Comparison of ENCODE assay signal across 1 fruit fly cellular context in genomic region chrX:21074329-21074708, dm6.
TF ChIP-seq lines count a peak whose summit lies in the region.

No protein-coding gene starts in this region.

TF ChIP-seq in whole organism, embryonic, 481 proteins besides CTCF, POLR2A, EP300 and RAD21 (continued from another document):
- no peak for TF ChIP-seq Side (GFP tag; optimal IDR thresholded peaks at IDR 0.05; lab: Kevin White, UChicago)
- no peak for TF ChIP-seq ap (GFP tag; IDR thresholded peaks at IDR 0.05; lab: Robert Waterston, UW)
- no peak for TF ChIP-seq Hr51 (GFP tag; optimal IDR thresholded peaks at IDR 0.05; lab: Kevin White, UChicago)
- TF ChIP-seq CG34422 (GFP tag; IDR thresholded peaks at IDR 0.05; lab: Robert Waterston, UW), result no peak
- TF ChIP-seq fd96Cb (tag; optimal IDR thresholded peaks at IDR 0.05; lab: Kevin White, UChicago), result no peak
- no peak for TF ChIP-seq CG2678 (tag; optimal IDR thresholded peaks at IDR 0.05; lab: Kevin White, UChicago)
- no peak for TF ChIP-seq HLH4C (GFP tag; IDR thresholded peaks at IDR 0.05; lab: Robert Waterston, UW; ENCODE audit: partially characterized antibody)
- TF ChIP-seq pfk (GFP tag; optimal IDR thresholded peaks at IDR 0.05; lab: Kevin White, UChicago), result no peak
- TF ChIP-seq CG6254 (GFP tag; optimal IDR thresholded peaks at IDR 0.05; lab: Kevin White, UChicago), result no peak
- peak; percentile 42 for TF ChIP-seq CG2120 (GFP tag; optimal IDR thresholded peaks at IDR 0.05; lab: Kevin White, UChicago)
- no peak for TF ChIP-seq nau (GFP tag; optimal IDR thresholded peaks at IDR 0.05; lab: Kevin White, UChicago)
- no peak for TF ChIP-seq knrl (GFP tag; IDR thresholded peaks at IDR 0.05; lab: Robert Waterston, UW; ENCODE audit: partially characterized antibody)
- TF ChIP-seq ftz-f1 (GFP tag; optimal IDR thresholded peaks at IDR 0.05; lab: Kevin White, UChicago), result no peak
- no peak for TF ChIP-seq repo (GFP tag; optimal IDR thresholded peaks at IDR 0.05; lab: Kevin White, UChicago)
- TF ChIP-seq hth (optimal IDR thresholded peaks at IDR 0.05; lab: Kevin White, UChicago), result no peak
- TF ChIP-seq ac (GFP tag; optimal IDR thresholded peaks at IDR 0.05; lab: Kevin White, UChicago), result no peak
- TF ChIP-seq HmgZ (tag; optimal IDR thresholded peaks at IDR 0.05; lab: Kevin White, UChicago), result no peak
- TF ChIP-seq H2.0 (GFP tag; IDR thresholded peaks at IDR 0.05; lab: Robert Waterston, UW), result no peak
- no peak for TF ChIP-seq CG8359 (GFP tag; optimal IDR thresholded peaks at IDR 0.05; lab: Kevin White, UChicago; ENCODE audit: borderline replicate concordance)
- TF ChIP-seq dati (GFP tag; IDR thresholded peaks at IDR 0.05; lab: Robert Waterston, UW), result no peak
- peak; percentile 27 for TF ChIP-seq CG7839 (tag; optimal IDR thresholded peaks at IDR 0.05; lab: Kevin White, UChicago)
- no peak for TF ChIP-seq croc (GFP tag; conservative IDR thresholded peaks at IDR 0.05; lab: Robert Waterston, UW)
- TF ChIP-seq Hr3 (GFP tag; optimal IDR thresholded peaks at IDR 0.05; lab: Kevin White, UChicago), result no peak
- TF ChIP-seq gem (tag; optimal IDR thresholded peaks at IDR 0.05; lab: Kevin White, UChicago), result peak; percentile 28
- TF ChIP-seq Lhr (GFP tag; optimal IDR thresholded peaks at IDR 0.05; lab: Kevin White, UChicago), result no peak
- no peak for TF ChIP-seq CG11398 (GFP tag; optimal IDR thresholded peaks at IDR 0.05; lab: Kevin White, UChicago)
- no peak for TF ChIP-seq CG16779 (GFP tag; IDR thresholded peaks at IDR 0.05; lab: Robert Waterston, UW)
- TF ChIP-seq CG10209 (GFP tag; optimal IDR thresholded peaks at IDR 0.05; lab: Kevin White, UChicago), result no peak
- TF ChIP-seq eve (GFP tag; optimal IDR thresholded peaks at IDR 0.05; lab: Kevin White, UChicago), result no peak
- TF ChIP-seq lov (optimal IDR thresholded peaks at IDR 0.05; lab: Kevin White, UChicago), result no peak
- TF ChIP-seq lov (GFP tag; IDR thresholded peaks at IDR 0.05; lab: Robert Waterston, UW), result no peak
- no peak for TF ChIP-seq chm (GFP tag; IDR thresholded peaks at IDR 0.05; lab: Robert Waterston, UW)
- TF ChIP-seq row (GFP tag; IDR thresholded peaks at IDR 0.05; lab: Robert Waterston, UW), result peak; percentile 37; the same call in 1 of the 3 replicates
- TF ChIP-seq CG18599 (GFP tag; optimal IDR thresholded peaks at IDR 0.05; lab: Kevin White, UChicago), result no peak
- no peak for TF ChIP-seq CG31388 (GFP tag; optimal IDR thresholded peaks at IDR 0.05; lab: Kevin White, UChicago)
- TF ChIP-seq CG15269 (tag; optimal IDR thresholded peaks at IDR 0.05; lab: Kevin White, UChicago), result no peak
- peak; percentile 19; the same call in 1 of the 2 replicates for TF ChIP-seq Ptx1 (GFP tag; IDR thresholded peaks at IDR 0.05; lab: Robert Waterston, UW)
- TF ChIP-seq Bteb2 (GFP tag; optimal IDR thresholded peaks at IDR 0.05; lab: Kevin White, UChicago), result no peak
- peak; percentile 21 for TF ChIP-seq slbo (GFP tag; IDR thresholded peaks at IDR 0.05; lab: Robert Waterston, UW)
- TF ChIP-seq ind (GFP tag; optimal IDR thresholded peaks at IDR 0.05; lab: Kevin White, UChicago), result no peak
- no peak for TF ChIP-seq CG10366 (GFP tag; IDR thresholded peaks at IDR 0.05; lab: Robert Waterston, UW)
- TF ChIP-seq hbn (GFP tag; IDR thresholded peaks at IDR 0.05; lab: Robert Waterston, UW; ENCODE audit: partially characterized antibody), result no peak
- TF ChIP-seq E2f1 (GFP tag; IDR thresholded peaks at IDR 0.05; lab: Robert Waterston, UW), result no peak
- no peak for TF ChIP-seq CG2202 (tag; optimal IDR thresholded peaks at IDR 0.05; lab: Kevin White, UChicago)
- TF ChIP-seq CG9797 (GFP tag; optimal IDR thresholded peaks at IDR 0.05; lab: Kevin White, UChicago), result no peak
- no peak for TF ChIP-seq jigr1 (GFP tag; IDR thresholded peaks at IDR 0.05; lab: Robert Waterston, UW)
- TF ChIP-seq gcm (GFP tag; optimal IDR thresholded peaks at IDR 0.05; lab: Kevin White, UChicago), result no peak
- TF ChIP-seq Dad (GFP tag; optimal IDR thresholded peaks at IDR 0.05; lab: Kevin White, UChicago), result no peak
- no peak for TF ChIP-seq CG4404 (GFP tag; IDR thresholded peaks at IDR 0.05; lab: Robert Waterston, UW)
- no peak for TF ChIP-seq Doc2 (GFP tag; IDR thresholded peaks at IDR 0.05; lab: Robert Waterston, UW)
- no peak for TF ChIP-seq Aef1 (GFP tag; IDR thresholded peaks at IDR 0.05; lab: Robert Waterston, UW)
- no peak for TF ChIP-seq CG1792 (GFP tag; optimal IDR thresholded peaks at IDR 0.05; lab: Kevin White, UChicago)
- TF ChIP-seq Sry-δ (GFP tag; optimal IDR thresholded peaks at IDR 0.05; lab: Kevin White, UChicago), result no peak
- no peak for TF ChIP-seq dpn (GFP tag; optimal IDR thresholded peaks at IDR 0.05; lab: Kevin White, UChicago)
- peak; percentile 26 for TF ChIP-seq Dip3 (GFP tag; optimal IDR thresholded peaks at IDR 0.05; lab: Kevin White, UChicago)
- TF ChIP-seq Rfx (GFP tag; IDR thresholded peaks at IDR 0.05; lab: Robert Waterston, UW), result no peak
- no peak for TF ChIP-seq CG2129 (GFP tag; IDR thresholded peaks at IDR 0.05; lab: Robert Waterston, UW; ENCODE audit: partially characterized antibody)
- TF ChIP-seq lilli (GFP tag; optimal IDR thresholded peaks at IDR 0.05; lab: Kevin White, UChicago), result peak; percentile 0
- no peak for TF ChIP-seq ewg (GFP tag; optimal IDR thresholded peaks at IDR 0.05; lab: Kevin White, UChicago)
- no peak for TF ChIP-seq CG9437 (GFP tag; optimal IDR thresholded peaks at IDR 0.05; lab: Kevin White, UChicago)
- TF ChIP-seq CG32532 (GFP tag; IDR thresholded peaks at IDR 0.05; lab: Robert Waterston, UW), result 0 out of 2 replicates have a peak, but pooled peaks have one; percentile 13
- TF ChIP-seq CG15696 (tag; optimal IDR thresholded peaks at IDR 0.05; lab: Kevin White, UChicago), result no peak
- TF ChIP-seq tin (GFP tag; optimal IDR thresholded peaks at IDR 0.05; lab: Kevin White, UChicago), result no peak
- TF ChIP-seq zfh2 (GFP tag; optimal IDR thresholded peaks at IDR 0.05; lab: Kevin White, UChicago), result peak; percentile 11
- no peak for TF ChIP-seq schlank (tag; optimal IDR thresholded peaks at IDR 0.05; lab: Kevin White, UChicago)
- TF ChIP-seq Dp (GFP tag; optimal IDR thresholded peaks at IDR 0.05; lab: Kevin White, UChicago), result no peak
- TF ChIP-seq CG9609 (GFP tag; optimal IDR thresholded peaks at IDR 0.05; lab: Kevin White, UChicago), result no peak
- no peak for TF ChIP-seq ttk (GFP tag; IDR thresholded peaks at IDR 0.05; lab: Robert Waterston, UW)
- no peak for TF ChIP-seq Nf-YC (tag; optimal IDR thresholded peaks at IDR 0.05; lab: Kevin White, UChicago)
- TF ChIP-seq CG30431 (GFP tag; optimal IDR thresholded peaks at IDR 0.05; lab: Kevin White, UChicago), result no peak
- TF ChIP-seq ranshi (GFP tag; IDR thresholded peaks at IDR 0.05; lab: Robert Waterston, UW), result no peak; the same call in 1 of the 2 replicates
- no peak for TF ChIP-seq twi (tag; optimal IDR thresholded peaks at IDR 0.05; lab: Kevin White, UChicago)
- no peak for TF ChIP-seq CG8388 (GFP tag; optimal IDR thresholded peaks at IDR 0.05; lab: Kevin White, UChicago)
- TF ChIP-seq mam (GFP tag; optimal IDR thresholded peaks at IDR 0.05; lab: Kevin White, UChicago), result peak; percentile 2
- no peak for TF ChIP-seq insv (GFP tag; optimal IDR thresholded peaks at IDR 0.05; lab: Kevin White, UChicago)
- TF ChIP-seq otp (GFP tag; IDR thresholded peaks at IDR 0.05; lab: Robert Waterston, UW), result no peak
- no peak for TF ChIP-seq scrt (GFP tag; optimal IDR thresholded peaks at IDR 0.05; lab: Kevin White, UChicago)
- no peak for TF ChIP-seq CG8281 (tag; optimal IDR thresholded peaks at IDR 0.05; lab: Kevin White, UChicago)
- TF ChIP-seq YL-1 (GFP tag; optimal IDR thresholded peaks at IDR 0.05; lab: Kevin White, UChicago), result no peak
- TF ChIP-seq tup (GFP tag; optimal IDR thresholded peaks at IDR 0.05; lab: Kevin White, UChicago), result no peak
- no peak for TF ChIP-seq CG14050 (GFP tag; IDR thresholded peaks at IDR 0.05; lab: Robert Waterston, UW)
- no peak for TF ChIP-seq caup (GFP tag; optimal IDR thresholded peaks at IDR 0.05; lab: Kevin White, UChicago; ENCODE audit: severe bottlenecking)
- TF ChIP-seq CG2712 (tag; optimal IDR thresholded peaks at IDR 0.05; lab: Kevin White, UChicago), result peak; percentile 6
- TF ChIP-seq Antp (GFP tag; optimal IDR thresholded peaks at IDR 0.05; lab: Kevin White, UChicago), result no peak
- TF ChIP-seq CG4854 (GFP tag; optimal IDR thresholded peaks at IDR 0.05; lab: Kevin White, UChicago), result no peak
